Fruit fly (Drosophila melanogaster): ENCODE data around the gene CG9330.

CG9330 gene

DNA sequence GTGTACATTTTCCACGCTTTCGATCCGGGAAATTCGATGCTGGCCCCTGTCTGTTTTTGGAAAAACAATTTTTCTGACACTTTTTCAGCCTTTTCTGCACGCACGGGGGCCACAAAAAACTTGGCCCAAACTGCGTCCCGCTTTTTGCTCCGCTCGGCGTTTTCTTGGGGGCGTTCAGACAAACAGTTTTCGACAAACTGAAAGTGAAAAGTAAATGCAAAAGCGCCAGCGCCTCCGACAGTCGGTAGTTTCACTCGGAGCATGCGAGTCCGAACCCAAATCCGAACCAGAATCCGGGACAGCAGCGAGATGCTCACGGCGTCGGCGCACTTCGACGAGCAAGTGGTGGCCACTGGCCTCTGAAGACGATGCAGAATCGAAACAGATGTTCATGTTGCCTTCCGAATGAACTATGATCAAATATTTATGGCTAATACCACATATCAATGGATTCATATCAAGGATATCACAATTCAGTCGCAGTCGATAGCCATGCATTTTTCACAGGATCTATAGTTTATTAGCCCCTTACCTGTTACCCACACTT lies 1.6 kb upstream of the CG9330 start, which contains the start of gene Shal (continued):
- TF ChIP-seq HLH3B (GFP tag; IDR thresholded peaks at IDR 0.05) (no peak), cad (GFP tag; optimal IDR thresholded peaks at IDR 0.05) (no peak), C15 (GFP tag; IDR thresholded peaks at IDR 0.05) (0 out of 3 replicates have a peak, but pooled peaks have one; percentile 19), seq (GFP tag; IDR thresholded peaks at IDR 0.05) (0 out of 2 replicates have a peak, but pooled peaks have one; percentile 6), Hmr (GFP tag; optimal IDR thresholded peaks at IDR 0.05) (no peak), CG17802 (tag; optimal IDR thresholded peaks at IDR 0.05) (peak; percentile 49), HmgZ (tag; optimal IDR thresholded peaks at IDR 0.05) (no peak), D19B (GFP tag; optimal IDR thresholded peaks at IDR 0.05) (no peak), Hsf (GFP tag; optimal IDR thresholded peaks at IDR 0.05) (no peak), Med (GFP tag) (peak; percentile 74), ems (GFP tag; optimal IDR thresholded peaks at IDR 0.05) (no peak), Ets65A (GFP tag) (peak; percentile 90), CG8281 (tag; optimal IDR thresholded peaks at IDR 0.05) (no peak)

DNA sequence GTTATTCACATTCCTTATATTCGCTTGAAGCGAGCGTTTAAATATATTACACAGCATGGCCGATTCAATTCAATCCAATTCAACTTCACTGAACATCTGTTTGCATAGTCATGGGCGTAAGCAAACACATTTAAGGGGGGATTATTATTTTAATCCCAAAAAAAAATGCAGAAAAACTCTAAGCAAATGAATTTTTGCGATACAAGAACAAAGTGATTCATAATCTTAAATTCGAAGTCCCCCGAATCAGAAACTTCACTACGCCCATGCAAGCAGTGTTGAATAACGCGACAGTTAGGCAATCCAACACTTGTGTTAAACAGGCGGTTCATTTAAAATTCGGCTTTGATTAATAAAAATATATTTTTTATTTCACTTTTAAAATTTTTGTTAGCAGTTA lies 4.4 kb downstream of the CG9330 start, which contains the start of gene CG14100:
Gene CG14100, minus strand, starts transcription at position 103 of the 400 bp plus-strand sequence.
- TF ChIP-seq sr (GFP tag; IDR thresholded peaks at IDR 0.05) (peak; percentile 100), CG2712 (tag; optimal IDR thresholded peaks at IDR 0.05) (peak; percentile 100), CG11247 (GFP tag; IDR thresholded peaks at IDR 0.05) (peak; percentile 100), hb (GFP tag; IDR thresholded peaks at IDR 0.05; ENCODE audit: partially characterized antibody) (no peak), MTF-1 (GFP tag; optimal IDR thresholded peaks at IDR 0.05; ENCODE audit: borderline replicate concordance) (peak; percentile 100), CG17359 (tag; optimal IDR thresholded peaks at IDR 0.05) (peak; percentile 100), dysf (GFP tag; IDR thresholded peaks at IDR 0.05) (peak; percentile 100), yki (optimal IDR thresholded peaks at IDR 0.05) (no peak), Adf1 (GFP tag; IDR thresholded peaks at IDR 0.05) (peak; percentile 97), CG11456 (GFP tag; IDR thresholded peaks at IDR 0.05) (peak; percentile 100), pan (optimal IDR thresholded peaks at IDR 0.05) (no peak), pan (GFP tag; optimal IDR thresholded peaks at IDR 0.05 in 1 of 2, IDR thresholded peaks at IDR 0.05 in 1 of 2) (peak in 1 of 2 experiments; percentile 100), CG6683 (GFP tag; optimal IDR thresholded peaks at IDR 0.05) (peak; percentile 99), ci (GFP tag; IDR thresholded peaks at IDR 0.05) (peak; percentile 100), dati (GFP tag; IDR thresholded peaks at IDR 0.05) (peak; percentile 100), zen (tag; optimal IDR thresholded peaks at IDR 0.05) (peak; percentile 100), cwo (GFP tag; optimal IDR thresholded peaks at IDR 0.05) (peak; percentile 99), NfI (GFP tag; optimal IDR thresholded peaks at IDR 0.05) (peak; percentile 100), CG9932 (GFP tag; IDR thresholded peaks at IDR 0.05) (peak; percentile 100), bigmax (GFP tag; optimal IDR thresholded peaks at IDR 0.05) (peak; percentile 95), BEAF-32 (GFP tag; optimal IDR thresholded peaks at IDR 0.05) (peak; percentile 63), CG7357 (GFP tag; IDR thresholded peaks at IDR 0.05) (peak; percentile 100), Nf-YC (tag; optimal IDR thresholded peaks at IDR 0.05) (peak; percentile 97), CG3163 (GFP tag; optimal IDR thresholded peaks at IDR 0.05) (peak; percentile 99), CG8944 (GFP tag; optimal IDR thresholded peaks at IDR 0.05) (peak; percentile 100), knrl (GFP tag; IDR thresholded peaks at IDR 0.05; ENCODE audit: partially characterized antibody) (peak; percentile 52; the same call in 1 of the 3 replicates), ranshi (GFP tag; IDR thresholded peaks at IDR 0.05) (peak; percentile 100), E2f2 (GFP tag; IDR thresholded peaks at IDR 0.05) (peak; percentile 100), Vsx1 (GFP tag; optimal IDR thresholded peaks at IDR 0.05) (peak; percentile 99), zen2 (GFP tag; IDR thresholded peaks at IDR 0.05; ENCODE audit: partially characterized antibody) (no peak), nerfin-2 (GFP tag; IDR thresholded peaks at IDR 0.05; ENCODE audit: partially characterized antibody) (peak; percentile 54; the same call in 1 of the 2 replicates), eyg (GFP tag; optimal IDR thresholded peaks at IDR 0.05) (peak; percentile 100), ab (GFP tag; optimal IDR thresholded peaks at IDR 0.05) (peak; percentile 100), emc (GFP tag; optimal IDR thresholded peaks at IDR 0.05) (peak; percentile 100), wek (GFP tag; optimal IDR thresholded peaks at IDR 0.05) (peak; percentile 100), Abd-B (GFP tag; optimal IDR thresholded peaks at IDR 0.05) (peak; percentile 100), pho (GFP tag; optimal IDR thresholded peaks at IDR 0.05) (peak; percentile 100)
